Worm (Caenorhabditis elegans): Measurements from ENCODE around the gene R13D11.10.

- TF ChIP-seq ama-1 (optimal IDR thresholded peaks at IDR 0.05) (no peak), nhr-11 (tag; optimal IDR thresholded peaks at IDR 0.05) (no peak), pag-3 (tag; optimal IDR thresholded peaks at IDR 0.05; ENCODE audit: borderline replicate concordance) (no peak), ceh-9 (tag; optimal IDR thresholded peaks at IDR 0.05) (no peak), ceh-45 (GFP tag; IDR thresholded peaks at IDR 0.05) (no peak), lim-6 (tag; optimal IDR thresholded peaks at IDR 0.05) (no peak), tbx-2 (tag; optimal IDR thresholded peaks at IDR 0.05) (no peak)
Measured at ce11 chrV:777285-777684, 35.7 kb downstream of the R13D11.10 start, which contains the start of gene R09E12.9.

Data from whole organism, late embryonic.